Worm (Caenorhabditis elegans) whole organism, mixed stage, embryonic: ENCODE measurements around the gene srg-48.

Experiments
- M03D4.4 ChIP-seq: sonication (generic microtip); optimal IDR thresholded peaks from 2 replicates; lab custom pipeline; 2017; ENCODE audit warnings: mild to moderate bottlenecking, missing genetic modification characterization, missing compliant biosample characterization
- bed-3 ChIP-seq: fragments of 200-800 bp; sonication (Bioruptor generic); optimal IDR thresholded peaks from 3 replicates; lab custom pipeline; 2018; ENCODE audit warnings: mild to moderate bottlenecking, missing genetic modification characterization, moderate library complexity, missing compliant biosample characterization
- blmp-1 ChIP-seq: fragments of 150-350 bp; optimal IDR thresholded peaks from 2 replicates; lab custom pipeline; 2014; ENCODE audit warnings: missing biosample characterization, missing genetic modification characterization
- ceh-39 ChIP-seq: fragments of 150-350 bp; optimal IDR thresholded peaks from 2 replicates; lab custom pipeline; 2014; ENCODE audit warnings: missing biosample characterization, missing genetic modification characterization
- ceh-43 ChIP-seq: fragments of 200-800 bp; sonication (Bioruptor generic); optimal IDR thresholded peaks from 2 replicates; lab custom pipeline; 2018; ENCODE audit warnings: mild to moderate bottlenecking, missing genetic modification characterization, moderate library complexity, missing compliant biosample characterization
- ceh-83 ChIP-seq: fragments of 200-800 bp; sonication (Bioruptor generic); optimal IDR thresholded peaks from 2 replicates; lab custom pipeline; 2018; ENCODE audit warnings: mild to moderate bottlenecking, missing genetic modification characterization, missing compliant biosample characterization
- ces-1 ChIP-seq: fragments of 150-350 bp; optimal IDR thresholded peaks from 2 replicates; lab custom pipeline; 2014; ENCODE audit warnings: missing biosample characterization, missing genetic modification reagents, missing genetic modification characterization
- cnd-1 ChIP-seq: fragments of 200-800 bp; sonication (Bioruptor generic); optimal IDR thresholded peaks from 2 replicates; lab custom pipeline; 2018; ENCODE audit warnings: mild to moderate bottlenecking, missing genetic modification characterization, missing compliant biosample characterization
- drap-1 ChIP-seq: fragments of 200-800 bp; sonication (Bioruptor generic); optimal IDR thresholded peaks from 3 replicates; lab custom pipeline; 2018; ENCODE audit warnings: mild to moderate bottlenecking, missing genetic modification characterization, missing compliant biosample characterization
- elt-1 ChIP-seq: sonication (generic microtip); optimal IDR thresholded peaks from 2 replicates; lab custom pipeline; 2017; ENCODE audit warnings: missing genetic modification characterization, mild to moderate bottlenecking, missing compliant biosample characterization, antibody characterized with exemption, moderate library complexity, borderline replicate concordance; ENCODE audit not compliant: insufficient read depth
- elt-3 ChIP-seq: fragments of 150-350 bp; optimal IDR thresholded peaks from 2 replicates; lab custom pipeline; 2014; ENCODE audit warnings: missing biosample characterization, missing genetic modification characterization
- flh-1 ChIP-seq: fragments of 200-800 bp; sonication (Bioruptor generic); optimal IDR thresholded peaks from 2 replicates; lab custom pipeline; 2018; ENCODE audit warnings: mild to moderate bottlenecking, missing genetic modification characterization, moderate library complexity, missing compliant biosample characterization
- ham-2 ChIP-seq: fragments of 200-800 bp; sonication (Bioruptor generic); optimal IDR thresholded peaks from 2 replicates; lab custom pipeline; 2018; ENCODE audit warnings: mild to moderate bottlenecking, missing genetic modification characterization, missing compliant biosample characterization
- hlh-1 ChIP-seq: fragments of 150-350 bp; optimal IDR thresholded peaks from 2 replicates; lab custom pipeline; 2014; ENCODE audit warnings: missing biosample characterization, missing genetic modification reagents, missing genetic modification characterization
- lin-13 ChIP-seq: fragments of 150-350 bp; optimal IDR thresholded peaks from 2 replicates; lab custom pipeline; 2014; ENCODE audit warnings: missing biosample characterization, missing genetic modification characterization
- lin-32 ChIP-seq: fragments of 200-800 bp; sonication (Bioruptor generic); optimal IDR thresholded peaks from 2 replicates; lab custom pipeline; 2018; ENCODE audit warnings: mild to moderate bottlenecking, missing genetic modification characterization, missing compliant biosample characterization
- lsy-2 ChIP-seq: fragments of 150-350 bp; optimal IDR thresholded peaks from 2 replicates; lab custom pipeline; 2014; ENCODE audit warnings: missing biosample characterization, missing genetic modification characterization
- mab-5 ChIP-seq: fragments of 150-350 bp; optimal IDR thresholded peaks from 2 replicates; lab custom pipeline; 2014; ENCODE audit warnings: missing biosample characterization, missing genetic modification characterization
- mep-1 ChIP-seq: fragments of 150-350 bp; optimal IDR thresholded peaks from 2 replicates; lab custom pipeline; 2017; ENCODE audit warnings: missing biosample characterization, missing genetic modification reagents, missing genetic modification characterization, inconsistent platforms
- mls-2 ChIP-seq: sonication (generic microtip); optimal IDR thresholded peaks from 2 replicates; lab custom pipeline; 2016; ENCODE audit warnings: mild to moderate bottlenecking, missing genetic modification characterization, moderate library complexity, missing compliant biosample characterization
- nhr-12 ChIP-seq: fragments of 150-350 bp; optimal IDR thresholded peaks from 2 replicates; lab custom pipeline; 2014; ENCODE audit warnings: missing biosample characterization, missing genetic modification characterization
- nhr-2 ChIP-seq: fragments of 150-350 bp; optimal IDR thresholded peaks from 2 replicates; lab custom pipeline; 2014; ENCODE audit warnings: missing biosample characterization, missing genetic modification characterization
- nhr-237 ChIP-seq: fragments of 150-350 bp; optimal IDR thresholded peaks from 2 replicates; lab custom pipeline; 2014; ENCODE audit warnings: missing biosample characterization, missing genetic modification characterization
- nhr-28 ChIP-seq: fragments of 150-350 bp; optimal IDR thresholded peaks from 2 replicates; lab custom pipeline; 2014; ENCODE audit warnings: missing biosample characterization, missing genetic modification characterization
- nhr-76 ChIP-seq: sonication (generic microtip); optimal IDR thresholded peaks from 2 replicates; lab custom pipeline; 2017; ENCODE audit warnings: missing biosample characterization, missing genetic modification characterization
- pha-4 ChIP-seq: fragments of 150-350 bp; optimal IDR thresholded peaks from 2 replicates; lab custom pipeline; 2018; ENCODE audit warnings: missing biosample characterization, missing genetic modification reagents, missing genetic modification characterization
- sem-2 ChIP-seq: fragments of 200-800 bp; sonication (Bioruptor generic); optimal IDR thresholded peaks from 2 replicates; lab custom pipeline; 2018; ENCODE audit warnings: mild to moderate bottlenecking, missing genetic modification characterization, missing compliant biosample characterization
- snpc-4 ChIP-seq: fragments of 150-350 bp; optimal IDR thresholded peaks from 2 replicates; lab custom pipeline; 2014; ENCODE audit warnings: missing biosample characterization, missing genetic modification characterization
- sptf-1 ChIP-seq: sonication (generic microtip); optimal IDR thresholded peaks from 2 replicates; lab custom pipeline; 2017; ENCODE audit warnings: mild to moderate bottlenecking, missing genetic modification characterization, moderate library complexity, missing compliant biosample characterization
- tbx-8 ChIP-seq: fragments of 200-800 bp; sonication (Bioruptor generic); optimal IDR thresholded peaks from 2 replicates; lab custom pipeline; 2018; ENCODE audit warnings: mild to moderate bottlenecking, missing genetic modification characterization, moderate library complexity, missing compliant biosample characterization
- unc-120 ChIP-seq: sonication (generic microtip); optimal IDR thresholded peaks from 2 replicates; lab custom pipeline; 2017; ENCODE audit warnings: missing genetic modification characterization, missing compliant biosample characterization; ENCODE audit not compliant: poor library complexity, severe bottlenecking
- unc-39 ChIP-seq: fragments of 150-350 bp; optimal IDR thresholded peaks from 2 replicates; lab custom pipeline; 2014; ENCODE audit warnings: missing biosample characterization, missing genetic modification characterization
- unc-62 ChIP-seq: fragments of 150-350 bp; optimal IDR thresholded peaks from 2 replicates; lab custom pipeline; 2014; ENCODE audit warnings: missing biosample characterization, missing genetic modification reagents, missing genetic modification characterization
- zip-8 ChIP-seq: fragments of 150-350 bp; optimal IDR thresholded peaks from 2 replicates; lab custom pipeline; 2014; ENCODE audit warnings: missing biosample characterization, missing genetic modification characterization
- ztf-11 ChIP-seq: fragments of 150-350 bp; optimal IDR thresholded peaks from 2 replicates; lab custom pipeline; 2014; ENCODE audit warnings: missing biosample characterization, missing genetic modification characterization

Gene srg-48

DNA sequence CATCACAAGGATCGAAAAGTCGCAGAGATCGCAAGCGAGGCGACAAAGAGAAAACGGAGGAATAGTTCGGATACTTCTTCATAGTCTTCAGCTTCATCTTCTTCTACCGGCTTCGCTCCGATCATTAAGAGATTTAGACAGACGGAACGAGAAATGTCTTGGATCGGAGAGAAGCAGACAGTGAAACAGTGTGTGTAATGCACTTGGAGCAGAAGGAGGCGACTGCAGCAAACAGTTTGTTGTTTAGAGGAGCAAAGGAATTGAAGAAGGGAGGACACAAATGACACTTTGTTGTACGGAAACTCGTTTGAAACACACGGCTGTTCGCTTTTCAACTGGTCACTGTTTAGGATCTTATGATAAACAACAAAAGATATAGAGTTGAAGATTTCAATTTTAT lies 27.2 kb downstream of the srg-48 start:
- TF ChIP-seq ceh-39 (tag; lab: Kevin White, UChicago) (no peak), cnd-1 (tag; lab: Kevin White, UChicago) (no peak), hlh-1 (tag; lab: Kevin White, UChicago) (peak; percentile 97), nhr-12 (tag; lab: Kevin White, UChicago) (no peak), flh-1 (GFP tag; lab: Kevin White, UChicago) (no peak), ham-2 (GFP tag; lab: Kevin White, UChicago) (no peak), nhr-76 (tag; lab: Kevin White, UChicago) (no peak), ztf-11 (no peak), M03D4.4 (no peak), snpc-4 (tag; lab: Kevin White, UChicago) (no peak), nhr-237 (tag; lab: Kevin White, UChicago) (no peak), lin-13 (tag; lab: Kevin White, UChicago) (no peak), ceh-83 (GFP tag; lab: Kevin White, UChicago) (no peak), nhr-28 (tag; lab: Kevin White, UChicago) (no peak), elt-3 (tag; lab: Kevin White, UChicago) (no peak), mab-5 (tag; lab: Kevin White, UChicago) (no peak), bed-3 (GFP tag; lab: Kevin White, UChicago) (no peak), lsy-2 (tag; lab: Kevin White, UChicago) (no peak), unc-62 (GFP tag; lab: Kevin White, UChicago) (peak; percentile 37), sptf-1 (tag; lab: Kevin White, UChicago) (no peak), ces-1 (no peak), mls-2 (tag; lab: Kevin White, UChicago) (no peak), tbx-8 (GFP tag; lab: Kevin White, UChicago) (no peak), zip-8 (tag; lab: Kevin White, UChicago) (no peak), blmp-1 (tag; lab: Kevin White, UChicago) (no peak), lin-32 (GFP tag; lab: Kevin White, UChicago) (no peak), sem-2 (GFP tag; lab: Kevin White, UChicago) (no peak), mep-1 (tag; lab: Kevin White, UChicago) (peak; percentile 15), nhr-2 (tag; lab: Kevin White, UChicago) (no peak), elt-1 (tag; lab: Kevin White, UChicago) (no peak), drap-1 (GFP tag; lab: Kevin White, UChicago) (no peak), ceh-43 (GFP tag; lab: Kevin White, UChicago) (no peak), unc-120 (tag; lab: Kevin White, UChicago) (peak; percentile 32), pha-4 (peak; percentile 65), unc-39 (tag; lab: Kevin White, UChicago) (no peak)

DNA sequence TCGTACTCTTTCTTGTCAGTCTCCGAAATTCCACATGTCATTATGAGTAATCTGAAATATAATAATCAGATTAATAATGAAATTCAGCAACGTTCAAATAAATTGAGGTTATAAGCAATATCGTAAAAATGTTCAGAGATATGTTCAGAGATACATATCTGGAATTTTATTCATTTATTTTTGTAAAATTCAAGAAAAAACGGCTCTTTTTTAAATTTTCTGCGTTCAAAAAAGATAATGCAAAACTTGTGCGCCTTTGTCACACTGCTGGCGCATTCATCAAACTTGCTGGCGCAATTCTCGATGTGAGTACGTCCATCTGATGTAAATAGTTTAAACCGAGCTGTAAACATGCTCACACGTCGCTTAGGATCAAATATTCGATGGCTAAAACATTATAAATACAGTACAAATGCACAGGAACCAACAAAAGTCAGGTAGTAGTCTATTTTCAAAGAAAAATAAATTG lies 31.0 kb downstream of the srg-48 start, which contains the start of the genes rde-8 and ZC477.3:
TSS of gene rde-8 (minus strand) at position 51 of the 469 bp plus-strand sequence.
TSS of gene ZC477.3 (plus strand) at position 282 of the 469 bp plus-strand sequence.
- peak; percentile 31 for TF ChIP-seq mep-1 (tag; lab: Kevin White, UChicago)
- peak; percentile 66 for TF ChIP-seq lin-13 (tag; lab: Kevin White, UChicago)
- peak; percentile 66 for TF ChIP-seq pha-4
- no peak for TF ChIP-seq nhr-12 (tag; lab: Kevin White, UChicago)
- peak; percentile 37 for TF ChIP-seq lsy-2 (tag; lab: Kevin White, UChicago)
- peak; percentile 46 for TF ChIP-seq ces-1

DNA sequence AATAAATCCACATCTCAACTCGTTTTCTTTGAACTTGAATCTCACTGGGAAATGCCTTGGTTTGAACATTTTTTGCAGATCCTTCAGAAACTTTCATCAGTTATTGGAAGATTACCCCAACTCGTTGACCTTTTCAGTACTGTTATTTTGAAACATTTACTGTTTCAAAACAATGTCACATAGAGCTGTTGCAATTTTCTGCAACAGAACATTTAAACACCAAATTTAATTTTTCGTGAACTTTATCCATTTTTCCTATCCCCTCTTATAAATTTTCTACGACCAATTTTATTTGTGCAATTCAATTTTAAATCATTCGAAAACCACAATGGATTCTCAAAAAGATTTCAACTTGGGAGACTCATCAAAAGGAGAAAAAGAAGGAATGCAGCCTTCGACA lies 35.7 kb downstream of the srg-48 start, which contains the start of gene ZC477.2:
TSS of gene ZC477.2 (plus strand) at position 301 of the 400 bp plus-strand sequence.
- TF ChIP-seq mls-2 (tag; lab: Kevin White, UChicago) (no peak), hlh-1 (tag; lab: Kevin White, UChicago) (no peak), unc-62 (GFP tag; lab: Kevin White, UChicago) (no peak), unc-120 (tag; lab: Kevin White, UChicago) (no peak), ztf-11 (no peak), mab-5 (tag; lab: Kevin White, UChicago) (no peak), blmp-1 (tag; lab: Kevin White, UChicago) (no peak), lin-13 (tag; lab: Kevin White, UChicago) (no peak), snpc-4 (tag; lab: Kevin White, UChicago) (no peak), elt-3 (tag; lab: Kevin White, UChicago) (no peak), bed-3 (GFP tag; lab: Kevin White, UChicago) (no peak), ceh-83 (GFP tag; lab: Kevin White, UChicago) (no peak), mep-1 (tag; lab: Kevin White, UChicago) (no peak)
